Fruit fly (Drosophila melanogaster): ENCODE measurements around the gene CG13738.

The CG13738 gene

dm6 chr3L:13957212-13957668, 16.0 kb downstream of the CG13738 start (continued):
- peak; percentile 58 for TF ChIP-seq esn (GFP tag; optimal IDR thresholded peaks at IDR 0.05)
- peak; percentile 51 for TF ChIP-seq Eip75B (GFP tag; optimal IDR thresholded peaks at IDR 0.05)
- no peak for TF ChIP-seq fd59A (GFP tag; optimal IDR thresholded peaks at IDR 0.05)
- TF ChIP-seq CG10669 (GFP tag; optimal IDR thresholded peaks at IDR 0.05), result peak; percentile 12
- TF ChIP-seq achi (GFP tag; optimal IDR thresholded peaks at IDR 0.05), result peak; percentile 52
- TF ChIP-seq dac (GFP tag; optimal IDR thresholded peaks at IDR 0.05), result peak; percentile 34
- TF ChIP-seq Hr4 (GFP tag; optimal IDR thresholded peaks at IDR 0.05), result peak; percentile 89
- TF ChIP-seq lz (GFP tag; optimal IDR thresholded peaks at IDR 0.05), result peak; percentile 27
- TF ChIP-seq Sox15 (GFP tag; optimal IDR thresholded peaks at IDR 0.05), result peak; percentile 18
- TF ChIP-seq Sox14 (GFP tag; optimal IDR thresholded peaks at IDR 0.05), result peak; percentile 20
- TF ChIP-seq spab (GFP tag; optimal IDR thresholded peaks at IDR 0.05), result peak; percentile 34
- no peak for TF ChIP-seq ss (GFP tag; optimal IDR thresholded peaks at IDR 0.05)
- TF ChIP-seq cyc (GFP tag; optimal IDR thresholded peaks at IDR 0.05), result no peak
- TF ChIP-seq svp (GFP tag), result no peak
- TF ChIP-seq eg (GFP tag; IDR thresholded peaks at IDR 0.05), result peak; percentile 64; the same call in 1 of the 3 replicates
- peak; percentile 12 for TF ChIP-seq topi (GFP tag; optimal IDR thresholded peaks at IDR 0.05)
- peak; percentile 95 for TF ChIP-seq CG32006 (GFP tag; optimal IDR thresholded peaks at IDR 0.05)
- no peak for TF ChIP-seq Met (GFP tag; optimal IDR thresholded peaks at IDR 0.05)
- TF ChIP-seq CG8119 (GFP tag; IDR thresholded peaks at IDR 0.05), result peak; percentile 74
- no peak for TF ChIP-seq Smox (GFP tag; optimal IDR thresholded peaks at IDR 0.05)
- peak; percentile 27 for TF ChIP-seq CG6808 (GFP tag; optimal IDR thresholded peaks at IDR 0.05)
- TF ChIP-seq dsx (GFP tag; optimal IDR thresholded peaks at IDR 0.05; ENCODE audit: poor library complexity, severe bottlenecking), result no peak
- TF ChIP-seq CG15336 (GFP tag; IDR thresholded peaks at IDR 0.05), result peak; percentile 71
- no peak for TF ChIP-seq vri (GFP tag; optimal IDR thresholded peaks at IDR 0.05)
- TF ChIP-seq Eip93F (GFP tag; optimal IDR thresholded peaks at IDR 0.05), result no peak
- TF ChIP-seq Lpt (GFP tag; optimal IDR thresholded peaks at IDR 0.05), result peak; percentile 75
- TF ChIP-seq CG1621 (tag; optimal IDR thresholded peaks at IDR 0.05), result no peak
- TF ChIP-seq CG6854 (GFP tag; optimal IDR thresholded peaks at IDR 0.05), result no peak
- peak; percentile 89 for TF ChIP-seq Eip78C (GFP tag)
- TF ChIP-seq CG6792 (GFP tag; optimal IDR thresholded peaks at IDR 0.05), result peak; percentile 15
- TF ChIP-seq fd85E (GFP tag; optimal IDR thresholded peaks at IDR 0.05), result no peak
- TF ChIP-seq pdm3 (GFP tag; optimal IDR thresholded peaks at IDR 0.05), result peak; percentile 53
- no peak for TF ChIP-seq Blimp-1 (GFP tag; optimal IDR thresholded peaks at IDR 0.05)
- TF ChIP-seq Ets21C (GFP tag; optimal IDR thresholded peaks at IDR 0.05), result no peak
- TF ChIP-seq CG10631 (GFP tag; optimal IDR thresholded peaks at IDR 0.05), result peak; percentile 60
- TF ChIP-seq Hr38 (GFP tag; optimal IDR thresholded peaks at IDR 0.05), result no peak
- 0 out of 2 replicates have a peak, but pooled peaks have one; percentile 28 for TF ChIP-seq Gug (GFP tag; IDR thresholded peaks at IDR 0.05)
- TF ChIP-seq net (GFP tag; optimal IDR thresholded peaks at IDR 0.05), result peak; percentile 51

dm6 chr3L:13956667-13957066, 16.6 kb downstream of the CG13738 start:
- TF ChIP-seq CG31627 (GFP tag; optimal IDR thresholded peaks at IDR 0.05) (no peak), spab (GFP tag; optimal IDR thresholded peaks at IDR 0.05) (no peak), CG11902 (GFP tag; optimal IDR thresholded peaks at IDR 0.05) (no peak), Gug (GFP tag; IDR thresholded peaks at IDR 0.05) (no peak), OdsH (GFP tag; optimal IDR thresholded peaks at IDR 0.05) (no peak), lz (GFP tag; optimal IDR thresholded peaks at IDR 0.05) (no peak), CG8319 (GFP tag; optimal IDR thresholded peaks at IDR 0.05) (no peak)

Measured in whole organism, prepupa.